Worm (Caenorhabditis elegans) whole organism, late embryonic: ENCODE data around the gene cal-7.

Experiments used
- Y22D7AL.16 ChIP-seq: sonication (generic microtip); optimal IDR thresholded peaks from 2 replicates; lab custom pipeline; 2016; ENCODE audit warnings: missing genetic modification characterization, missing compliant biosample characterization
- ceh-19 ChIP-seq: fragments of 200-800 bp; sonication (Bioruptor generic); optimal IDR thresholded peaks from 2 replicates; lab custom pipeline; 2018; ENCODE audit warnings: mild to moderate bottlenecking, missing genetic modification characterization, missing compliant biosample characterization
- ceh-22 ChIP-seq: sonication (generic microtip); optimal IDR thresholded peaks from 2 replicates; lab custom pipeline; 2017; ENCODE audit warnings: missing biosample characterization, missing genetic modification characterization
- ceh-31 ChIP-seq: sonication (generic microtip); optimal IDR thresholded peaks from 2 replicates; lab custom pipeline; 2016; ENCODE audit warnings: missing genetic modification characterization, missing compliant biosample characterization
- ceh-45 ChIP-seq: fragments of 200-800 bp; sonication (Bioruptor generic); IDR thresholded peaks from 2 replicates; pipeline ENCODE4 v1.3.6; 2022; ENCODE audit warnings: missing genetic modification reagents, missing genetic modification characterization, missing compliant biosample characterization
- ceh-6 ChIP-seq: fragments of 200-800 bp; sonication (Bioruptor generic); optimal IDR thresholded peaks from 2 replicates; lab custom pipeline; 2018; ENCODE audit warnings: mild to moderate bottlenecking, missing genetic modification characterization, missing compliant biosample characterization
- che-1 ChIP-seq: sonication (generic microtip); optimal IDR thresholded peaks from 2 replicates; lab custom pipeline; 2016; ENCODE audit warnings: mild to moderate bottlenecking, missing genetic modification characterization, missing compliant biosample characterization
- dmd-4 ChIP-seq: sonication (generic microtip); optimal IDR thresholded peaks from 2 replicates; lab custom pipeline; 2016; ENCODE audit warnings: borderline replicate concordance, missing genetic modification characterization, missing compliant biosample characterization
- dve-1 ChIP-seq: sonication (generic microtip); optimal IDR thresholded peaks from 2 replicates; lab custom pipeline; 2017; ENCODE audit warnings: antibody characterized with exemption, mild to moderate bottlenecking, missing genetic modification characterization, missing compliant biosample characterization
- ets-4 ChIP-seq: sonication (generic microtip); optimal IDR thresholded peaks from 2 replicates; lab custom pipeline; 2016; ENCODE audit warnings: missing genetic modification characterization, missing compliant biosample characterization
- eyg-1 ChIP-seq: sonication (generic microtip); optimal IDR thresholded peaks from 2 replicates; lab custom pipeline; 2016; ENCODE audit warnings: missing genotype, missing genetic modification characterization, missing compliant biosample characterization
- fax-1 ChIP-seq: sonication (generic microtip); optimal IDR thresholded peaks from 2 replicates; lab custom pipeline; 2016; ENCODE audit warnings: missing genotype, missing genetic modification characterization, missing compliant biosample characterization
- fkh-10 ChIP-seq: fragments of 150-350 bp; optimal IDR thresholded peaks from 2 replicates; lab custom pipeline; 2014; ENCODE audit warnings: missing biosample characterization, missing genetic modification reagents, missing genetic modification characterization
- fkh-6 ChIP-seq: sonication (generic microtip); optimal IDR thresholded peaks from 2 replicates; lab custom pipeline; 2016; ENCODE audit warnings: missing genetic modification characterization, missing compliant biosample characterization
- hlh-13 ChIP-seq: fragments of 200-800 bp; sonication (Bioruptor generic); optimal IDR thresholded peaks from 2 replicates; lab custom pipeline; 2018; ENCODE audit warnings: mild to moderate bottlenecking, missing genetic modification characterization, missing compliant biosample characterization
- hlh-30 ChIP-seq: sonication (generic microtip); optimal IDR thresholded peaks from 2 replicates; lab custom pipeline; 2017; ENCODE audit warnings: antibody characterized with exemption, missing genetic modification characterization, missing compliant biosample characterization; ENCODE audit not compliant: insufficient read depth
- hlh-6 ChIP-seq: sonication (generic microtip); optimal IDR thresholded peaks from 2 replicates; lab custom pipeline; 2016; ENCODE audit warnings: missing genotype, missing genetic modification characterization, missing compliant biosample characterization
- hlh-8 ChIP-seq: sonication (generic microtip); optimal IDR thresholded peaks from 2 replicates; lab custom pipeline; 2016; ENCODE audit warnings: missing genotype, missing genetic modification characterization, missing compliant biosample characterization
- lin-11 ChIP-seq: fragments of 200-800 bp; sonication (Bioruptor generic); optimal IDR thresholded peaks from 2 replicates; lab custom pipeline; 2018; ENCODE audit warnings: mild to moderate bottlenecking, missing genetic modification characterization, missing compliant biosample characterization
- mec-3 ChIP-seq: sonication (generic microtip); optimal IDR thresholded peaks from 2 replicates; lab custom pipeline; 2016; ENCODE audit warnings: borderline replicate concordance, missing genetic modification characterization, missing compliant biosample characterization
- nfya-1 ChIP-seq: sonication (generic microtip); optimal IDR thresholded peaks from 2 replicates; lab custom pipeline; 2017; ENCODE audit warnings: missing genetic modification characterization, mild to moderate bottlenecking, missing compliant biosample characterization, antibody characterized with exemption, moderate library complexity
- nhr-11 ChIP-seq: fragments of 150-350 bp; optimal IDR thresholded peaks from 2 replicates; lab custom pipeline; 2014; ENCODE audit warnings: missing biosample characterization, missing genetic modification characterization
- nhr-232 ChIP-seq: sonication (generic microtip); optimal IDR thresholded peaks from 2 replicates; lab custom pipeline; 2016; ENCODE audit warnings: missing genetic modification characterization, missing compliant biosample characterization
- pax-1 ChIP-seq: fragments of 150-350 bp; optimal IDR thresholded peaks from 2 replicates; lab custom pipeline; 2014; ENCODE audit warnings: missing biosample characterization, missing genetic modification characterization
- ref-2 ChIP-seq: sonication (generic microtip); optimal IDR thresholded peaks from 2 replicates; lab custom pipeline; 2016; ENCODE audit warnings: missing genetic modification characterization, missing compliant biosample characterization
- sdc-2 ChIP-seq: sonication (generic microtip); optimal IDR thresholded peaks from 2 replicates; lab custom pipeline; 2016; ENCODE audit warnings: missing genotype, missing genetic modification characterization, missing compliant biosample characterization
- sox-2 ChIP-seq: fragments of 200-800 bp; sonication (Bioruptor generic); IDR thresholded peaks from 2 replicates; pipeline ENCODE4 v1.3.6; 2022; ENCODE audit warnings: missing genetic modification reagents, missing genetic modification characterization, missing compliant biosample characterization
- sox-4 ChIP-seq: sonication (generic microtip); optimal IDR thresholded peaks from 2 replicates; lab custom pipeline; 2017; ENCODE audit warnings: mild to moderate bottlenecking, missing genetic modification characterization, inconsistent platforms, missing compliant biosample characterization
- unc-3 ChIP-seq, 2 experiments: fragments of 200-800 bp in 1 of 2; sonication (Bioruptor generic) in 1 of 2; sonication (generic microtip) in 1 of 2; conservative IDR thresholded peaks in 1 of 2; optimal IDR thresholded peaks in 1 of 2; 2 replicates each; pipeline versions ENCODE4 v1.3.6 to Lab custom; 2016 to 2022; ENCODE audit warnings: missing compliant biosample characterization in 2 of 2, missing genetic modification characterization in 2 of 2, missing genetic modification reagents in 1 of 2
- unc-42 ChIP-seq: sonication (generic microtip); optimal IDR thresholded peaks from 2 replicates; lab custom pipeline; 2016; ENCODE audit warnings: missing genotype, missing genetic modification characterization, missing compliant biosample characterization
- unc-86 ChIP-seq: sonication (generic microtip); optimal IDR thresholded peaks from 2 replicates; lab custom pipeline; 2016; ENCODE audit warnings: missing genetic modification characterization, missing compliant biosample characterization
- ztf-16 ChIP-seq: sonication (generic microtip); optimal IDR thresholded peaks from 2 replicates; lab custom pipeline; 2017; ENCODE audit warnings: missing genetic modification characterization, missing compliant biosample characterization

cal-7 gene

ce11 chrV:9750308-9750707 is 16.4 kb downstream of the cal-7 start, which contains the start of gene F58E6.4:
F58E6.4 (minus strand) TSS chrV:9750408.
- no peak for TF ChIP-seq ceh-31 (tag; lab: Kevin White, UChicago)
- TF ChIP-seq hlh-30: no peak
- TF ChIP-seq unc-86 (tag; lab: Kevin White, UChicago): no peak
- TF ChIP-seq mec-3 (tag; lab: Kevin White, UChicago): no peak
- TF ChIP-seq fax-1 (tag; lab: Kevin White, UChicago): no peak
- no peak for TF ChIP-seq sdc-2 (tag; lab: Kevin White, UChicago)
- TF ChIP-seq eyg-1 (tag; lab: Kevin White, UChicago): no peak
- no peak for TF ChIP-seq unc-3 (GFP tag; conservative IDR thresholded peaks at IDR 0.05; lab: Robert Waterston, UW)
- TF ChIP-seq unc-3 (tag; optimal IDR thresholded peaks at IDR 0.05; lab: Kevin White, UChicago): no peak
- no peak for TF ChIP-seq ceh-6
- TF ChIP-seq ets-4: no peak

ce11 chrV:9752918-9753317 is 19.0 kb downstream of the cal-7 start, which contains the start of gene F58E6.6:
F58E6.6 (minus strand) TSS chrV:9753018.
- TF ChIP-seq dmd-4 (tag; lab: Kevin White, UChicago) (no peak), sox-2 (no peak), Y22D7AL.16 (tag; lab: Kevin White, UChicago) (no peak), fax-1 (tag; lab: Kevin White, UChicago) (no peak)
- TF ChIP-seq, all 69 proteins: peak for 0

- no peak for TF ChIP-seq ztf-16 (tag; lab: Kevin White, UChicago)
- no peak for TF ChIP-seq hlh-13 (GFP tag; lab: Kevin White, UChicago)
Measured at ce11 chrV:9753554-9753953, 19.7 kb downstream of the cal-7 start.

- TF ChIP-seq dmd-4 (tag; lab: Kevin White, UChicago): no peak
- TF ChIP-seq unc-42 (tag; lab: Kevin White, UChicago): no peak
- no peak for TF ChIP-seq nfya-1 (tag; lab: Kevin White, UChicago)
- no peak for TF ChIP-seq hlh-8 (tag; lab: Kevin White, UChicago)
- TF ChIP-seq hlh-30: no peak
- TF ChIP-seq sox-4 (tag; lab: Kevin White, UChicago): no peak
- TF ChIP-seq unc-86 (tag; lab: Kevin White, UChicago): no peak
- TF ChIP-seq, all 69 proteins: peak for 0
Measured at ce11 chrV:9754459-9754858, 20.6 kb downstream of the cal-7 start, which contains the start of gene F58E6.5. F58E6.5 (minus strand) TSS chrV:9754559.

- TF ChIP-seq eyg-1 (tag; lab: Kevin White, UChicago): no peak
- TF ChIP-seq nhr-232 (tag; lab: Kevin White, UChicago): no peak
- no peak for TF ChIP-seq che-1 (tag; lab: Kevin White, UChicago)
- TF ChIP-seq ets-4: no peak
- TF ChIP-seq dve-1 (tag; lab: Kevin White, UChicago): no peak
- TF ChIP-seq ceh-45: no peak
- no peak for TF ChIP-seq nhr-11 (tag; lab: Kevin White, UChicago)
- no peak for TF ChIP-seq fkh-10 (GFP tag; lab: Kevin White, UChicago)
- TF ChIP-seq ceh-19 (GFP tag; lab: Kevin White, UChicago): no peak
- no peak for TF ChIP-seq hlh-6 (tag; lab: Kevin White, UChicago)
- no peak for TF ChIP-seq ref-2 (tag; lab: Kevin White, UChicago)
- TF ChIP-seq lin-11 (tag; lab: Kevin White, UChicago): no peak
- TF ChIP-seq ceh-22 (tag; lab: Kevin White, UChicago): no peak
- no peak for TF ChIP-seq fkh-6 (tag; lab: Kevin White, UChicago)
- no peak for TF ChIP-seq ztf-16 (tag; lab: Kevin White, UChicago)
- TF ChIP-seq pax-1 (tag; lab: Kevin White, UChicago): no peak
Measured at ce11 chrV:9755725-9756124, 21.8 kb downstream of the cal-7 start, which contains the start of gene F58E6.8. F58E6.8 (minus strand) TSS chrV:9755825.
